Worm (Caenorhabditis elegans): ENCODE data around the gene T19D12.6.

T19D12.6 gene

ce11 chrII:6592251-6592650 lies 50.7 kb downstream of the T19D12.6 start, which contains the start of gene C56C10.9:
C56C10.9 (minus strand) TSS chrII:6592351.
- TF ChIP-seq madf-2 (tag; optimal IDR thresholded peaks at IDR 0.05) (no peak), C08G9.2 (tag; optimal IDR thresholded peaks at IDR 0.05) (no peak), ceh-6 (GFP tag; optimal IDR thresholded peaks at IDR 0.05) (no peak), sox-4 (tag; optimal IDR thresholded peaks at IDR 0.05) (no peak), pqm-1 (tag; optimal IDR thresholded peaks at IDR 0.05) (no peak), fax-1 (tag; optimal IDR thresholded peaks at IDR 0.05) (no peak), ets-4 (tag; optimal IDR thresholded peaks at IDR 0.05) (no peak), unc-3 (GFP tag; conservative IDR thresholded peaks at IDR 0.05) (no peak), unc-3 (tag; optimal IDR thresholded peaks at IDR 0.05) (no peak), hlh-30 (tag; optimal IDR thresholded peaks at IDR 0.05; ENCODE audit: insufficient read depth) (no peak)

ce11 chrII:6591000-6591399 lies 51.9 kb downstream of the T19D12.6 start:
- TF ChIP-seq ceh-18 (tag; optimal IDR thresholded peaks at IDR 0.05) = no peak
- no peak for TF ChIP-seq tbx-2 (tag; optimal IDR thresholded peaks at IDR 0.05)
- TF ChIP-seq nhr-11 (tag; optimal IDR thresholded peaks at IDR 0.05) = no peak
- no peak for TF ChIP-seq eyg-1 (tag; optimal IDR thresholded peaks at IDR 0.05)
- no peak for TF ChIP-seq pqm-1 (tag; optimal IDR thresholded peaks at IDR 0.05)
- no peak for TF ChIP-seq ets-4 (tag; optimal IDR thresholded peaks at IDR 0.05)
- no peak for TF ChIP-seq ceh-9 (tag; optimal IDR thresholded peaks at IDR 0.05)
- no peak for TF ChIP-seq nhr-232 (tag; optimal IDR thresholded peaks at IDR 0.05)
- no peak for TF ChIP-seq K09A11.1 (tag; optimal IDR thresholded peaks at IDR 0.05; ENCODE audit: insufficient read depth)
- no peak for TF ChIP-seq tbx-7 (tag; optimal IDR thresholded peaks at IDR 0.05)
- TF ChIP-seq elt-2 (tag; optimal IDR thresholded peaks at IDR 0.05) = no peak
- TF ChIP-seq hlh-6 (tag; optimal IDR thresholded peaks at IDR 0.05) = no peak
- TF ChIP-seq unc-3 (GFP tag; conservative IDR thresholded peaks at IDR 0.05) = no peak
- no peak for TF ChIP-seq unc-3 (tag; optimal IDR thresholded peaks at IDR 0.05)
- TF ChIP-seq unc-86 (tag; optimal IDR thresholded peaks at IDR 0.05) = no peak
- no peak for TF ChIP-seq elt-4 (tag; optimal IDR thresholded peaks at IDR 0.05)
- no peak for TF ChIP-seq zip-5 (tag; optimal IDR thresholded peaks at IDR 0.05)
- no peak for TF ChIP-seq sox-2 (GFP tag; IDR thresholded peaks at IDR 0.05)

ce11 chrII:6589408-6589807 lies 53.5 kb downstream of the T19D12.6 start, which contains the start of gene vps-32.1:
vps-32.1 (plus strand) TSS chrII:6589708.
- TF ChIP-seq sdc-2 (tag; optimal IDR thresholded peaks at IDR 0.05) (no peak), ceh-24 (tag; optimal IDR thresholded peaks at IDR 0.05) (no peak), ceh-48 (tag; optimal IDR thresholded peaks at IDR 0.05) (no peak), pros-1 (tag; optimal IDR thresholded peaks at IDR 0.05) (no peak), ceh-30 (tag; optimal IDR thresholded peaks at IDR 0.05) (no peak), nhr-11 (tag; optimal IDR thresholded peaks at IDR 0.05) (no peak), gmeb-2 (tag; optimal IDR thresholded peaks at IDR 0.05) (no peak), elt-2 (tag; optimal IDR thresholded peaks at IDR 0.05) (no peak), npax-4 (tag; optimal IDR thresholded peaks at IDR 0.05) (no peak), dmd-4 (tag; optimal IDR thresholded peaks at IDR 0.05; ENCODE audit: borderline replicate concordance) (no peak), pax-1 (tag; optimal IDR thresholded peaks at IDR 0.05) (no peak), fkh-10 (GFP tag; optimal IDR thresholded peaks at IDR 0.05) (no peak), ceh-2 (tag; optimal IDR thresholded peaks at IDR 0.05) (no peak)

ce11 chrII:6588605-6589292 lies 54.2 kb downstream of the T19D12.6 start, which contains the start of gene icd-1:
icd-1 (minus strand) TSS chrII:6588655.
- TF ChIP-seq pha-2 (tag; optimal IDR thresholded peaks at IDR 0.05) (no peak), nhr-11 (tag; optimal IDR thresholded peaks at IDR 0.05) (peak; percentile 66), che-1 (tag; optimal IDR thresholded peaks at IDR 0.05) (no peak), ceh-14 (tag; optimal IDR thresholded peaks at IDR 0.05) (peak; percentile 68), odd-2 (tag; optimal IDR thresholded peaks at IDR 0.05) (no peak), fkh-6 (tag; optimal IDR thresholded peaks at IDR 0.05) (no peak), pros-1 (tag; optimal IDR thresholded peaks at IDR 0.05) (peak; percentile 59), K09A11.1 (tag; optimal IDR thresholded peaks at IDR 0.05; ENCODE audit: insufficient read depth) (peak; percentile 60), rnt-1 (tag; optimal IDR thresholded peaks at IDR 0.05) (peak; percentile 72), ceh-30 (tag; optimal IDR thresholded peaks at IDR 0.05) (peak; percentile 82), tbx-2 (tag; optimal IDR thresholded peaks at IDR 0.05) (peak; percentile 87), unc-42 (tag; optimal IDR thresholded peaks at IDR 0.05) (peak; percentile 74), C38D4.7 (GFP tag; optimal IDR thresholded peaks at IDR 0.05) (no peak), unc-55 (GFP tag; optimal IDR thresholded peaks at IDR 0.05) (peak; percentile 97), pag-3 (tag; optimal IDR thresholded peaks at IDR 0.05; ENCODE audit: borderline replicate concordance) (no peak), tbx-7 (tag; optimal IDR thresholded peaks at IDR 0.05) (no peak), K02D7.2 (tag; optimal IDR thresholded peaks at IDR 0.05) (no peak), syd-9 (tag; optimal IDR thresholded peaks at IDR 0.05) (peak; percentile 54), elt-2 (tag; optimal IDR thresholded peaks at IDR 0.05) (peak; percentile 66), eyg-1 (tag; optimal IDR thresholded peaks at IDR 0.05) (no peak)
